Worm (Caenorhabditis elegans): ENCODE data around the gene aagr-2.

aagr-2 gene

DNA sequence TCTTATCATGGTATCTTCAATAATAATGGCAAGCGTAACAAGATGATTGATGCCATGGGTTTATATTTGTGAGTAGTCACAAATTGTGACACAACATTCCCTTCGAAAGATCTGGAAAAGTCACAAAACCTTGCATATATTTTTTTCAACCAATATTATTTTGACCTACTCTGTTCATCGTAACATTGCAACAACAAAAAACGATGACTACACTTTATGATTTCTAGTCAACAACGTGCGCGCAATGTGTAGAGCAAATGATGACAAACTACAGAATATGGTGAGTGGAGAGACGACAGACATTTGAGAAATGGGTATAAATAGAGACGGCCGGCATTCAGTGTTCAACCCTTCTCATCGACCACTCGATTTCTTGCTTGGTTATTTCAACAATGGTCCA is 43.3 kb downstream of the aagr-2 start, which contains the start of gene gst-7 (continued):
- TF ChIP-seq snpc-4 (GFP tag; optimal IDR thresholded peaks at IDR 0.05) (no peak), snpc-4 (tag; optimal IDR thresholded peaks at IDR 0.05) (no peak), B0019.2 (GFP tag; conservative IDR thresholded peaks at IDR 0.05) (no peak), sea-2 (GFP tag; IDR thresholded peaks at IDR 0.05) (no peak), F23B12.7 (tag; optimal IDR thresholded peaks at IDR 0.05; ENCODE audit: insufficient read depth) (no peak), lin-40 (tag; optimal IDR thresholded peaks at IDR 0.05) (peak; percentile 28), bed-2 (GFP tag; IDR thresholded peaks at IDR 0.05) (no peak), Y53F4B.3 (GFP tag; IDR thresholded peaks at IDR 0.05) (no peak), Y95B8A.8 (GFP tag; IDR thresholded peaks at IDR 0.05) (no peak), D2030.7 (GFP tag; IDR thresholded peaks at IDR 0.05) (peak; percentile 25; the same call in 1 of the 2 replicates), repo-1 (tag; optimal IDR thresholded peaks at IDR 0.05) (no peak), cebp-1 (GFP tag; IDR thresholded peaks at IDR 0.05) (no peak), cebp-1 (tag; optimal IDR thresholded peaks at IDR 0.05) (peak; percentile 1), madf-6 (GFP tag; IDR thresholded peaks at IDR 0.05) (peak; percentile 72), ztf-22 (GFP tag; optimal IDR thresholded peaks at IDR 0.05) (no peak), dpl-1 (GFP tag; optimal IDR thresholded peaks at IDR 0.05) (peak; percentile 48), nfya-2 (GFP tag; IDR thresholded peaks at IDR 0.05) (no peak), F33H1.4 (GFP tag; IDR thresholded peaks at IDR 0.05) (no peak)

DNA sequence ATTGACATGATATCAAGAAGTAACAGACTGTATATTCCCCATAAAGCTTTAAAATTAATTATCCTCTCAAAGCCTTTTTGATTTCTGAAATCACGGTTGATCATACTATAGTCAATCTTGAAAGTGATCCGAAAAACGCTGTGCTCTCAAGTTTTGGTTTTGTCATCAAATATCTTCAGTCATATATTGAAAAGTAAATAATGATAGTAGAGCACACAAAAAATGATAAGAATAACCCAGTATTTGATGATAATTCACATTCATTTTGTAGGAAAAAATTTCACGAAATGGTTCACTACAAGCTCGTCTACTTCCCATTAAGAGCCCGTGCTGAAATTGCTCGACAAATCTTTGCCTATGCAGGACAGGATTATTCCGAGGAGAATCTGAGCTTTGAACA is 45.4 kb downstream of the aagr-2 start, which contains the start of gene gst-6:
gst-6 (plus strand) TSS at position 263 of the 400 bp plus-strand sequence.
- TF ChIP-seq nhr-80 (tag; optimal IDR thresholded peaks at IDR 0.05) (peak; percentile 29), sptf-2 (GFP tag; optimal IDR thresholded peaks at IDR 0.05) (no peak), ceh-91 (GFP tag; IDR thresholded peaks at IDR 0.05) (no peak), tbx-9 (tag; optimal IDR thresholded peaks at IDR 0.05; ENCODE audit: borderline replicate concordance) (no peak), ztf-3 (GFP tag; optimal IDR thresholded peaks at IDR 0.05) (no peak), lir-1 (GFP tag; conservative IDR thresholded peaks at IDR 0.05) (no peak)

DNA sequence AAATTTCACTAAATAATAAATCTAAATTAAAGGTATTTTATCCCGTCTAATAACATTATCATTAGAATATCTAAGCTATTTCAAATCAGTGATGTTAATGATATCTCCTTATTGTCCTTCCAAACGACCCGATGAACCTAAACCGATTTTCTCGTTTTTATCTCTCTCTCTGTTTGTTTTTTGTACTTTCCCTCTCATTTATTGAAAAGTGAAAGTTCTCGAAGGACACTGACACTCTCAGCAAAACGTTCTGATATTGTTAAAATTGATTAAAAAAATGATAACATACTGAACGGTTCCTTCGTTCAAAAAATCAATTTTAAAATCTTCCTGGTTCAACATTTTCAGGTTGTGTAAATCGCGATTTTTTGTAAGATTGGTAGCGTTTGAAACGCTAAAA is 49.0 kb downstream of the aagr-2 start, which contains the start of gene F11G11.13:
F11G11.13 (minus strand) TSS at position 89 of the 400 bp plus-strand sequence.
- no peak for TF ChIP-seq F37B4.10 (GFP tag; IDR thresholded peaks at IDR 0.05)
- peak; percentile 16 for TF ChIP-seq lin-40 (tag; optimal IDR thresholded peaks at IDR 0.05)
- TF ChIP-seq dox-1 (GFP tag; IDR thresholded peaks at IDR 0.05): no peak

DNA sequence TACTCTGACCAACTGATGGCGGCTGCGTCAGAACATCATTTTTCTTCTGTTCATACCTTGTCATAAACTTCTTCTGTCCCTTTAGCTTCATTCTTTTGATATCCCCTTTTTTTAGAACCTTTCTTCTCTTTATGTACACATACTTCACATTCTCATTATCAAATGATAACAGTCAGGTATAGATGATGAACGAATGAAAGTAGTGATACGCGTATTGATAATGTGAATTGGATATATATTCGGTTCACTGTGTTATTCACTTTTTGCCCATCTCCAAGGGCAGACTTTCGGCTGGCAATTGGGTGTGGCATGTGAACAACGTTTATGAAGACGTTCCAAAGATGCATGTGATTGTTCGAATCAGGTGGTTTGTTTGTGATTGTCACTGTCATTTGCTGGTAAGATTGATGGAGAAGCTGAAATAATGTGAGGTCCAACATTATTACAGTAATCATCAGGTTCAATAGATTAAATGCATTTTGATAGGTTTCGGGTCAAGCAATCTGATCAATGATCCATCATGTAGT is 50.6 kb downstream of the aagr-2 start, which contains the start of gene F11G11.15:
F11G11.15 (plus strand) TSS at position 511 of the 527 bp plus-strand sequence.
- TF ChIP-seq egl-44 (GFP tag; IDR thresholded peaks at IDR 0.05) (no peak), F10E7.11 (tag; optimal IDR thresholded peaks at IDR 0.05) (no peak), hsf-1 (GFP tag; IDR thresholded peaks at IDR 0.05) (no peak), ztf-26 (tag; optimal IDR thresholded peaks at IDR 0.05) (peak; percentile 39)

DNA sequence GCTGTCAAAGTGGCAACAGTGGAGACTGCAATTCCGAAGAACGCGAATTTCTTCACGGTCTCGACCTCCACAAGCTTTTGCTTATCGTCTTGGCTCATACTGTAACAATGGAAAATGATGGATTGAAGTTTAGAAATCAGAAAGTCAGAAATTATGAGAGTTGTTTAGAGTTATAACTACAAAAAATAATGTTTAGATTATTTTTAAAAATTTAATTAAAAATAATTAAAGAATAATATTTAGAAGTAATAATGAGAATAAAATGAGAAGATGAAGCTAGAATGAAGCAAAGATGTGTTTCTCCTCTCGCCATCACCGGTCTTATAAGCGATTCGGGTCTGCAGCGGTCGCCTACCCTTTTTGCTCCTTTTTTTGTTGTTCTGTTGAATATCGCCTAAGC is 52.0 kb downstream of the aagr-2 start, which contains the start of gene col-73:
col-73 (minus strand) TSS at position 101 of the 400 bp plus-strand sequence.
- no peak for TF ChIP-seq ceh-79 (tag; optimal IDR thresholded peaks at IDR 0.05)
- TF ChIP-seq ZK185.1 (tag; optimal IDR thresholded peaks at IDR 0.05; ENCODE audit: poor library complexity, severe bottlenecking): no peak
- no peak for TF ChIP-seq ets-4 (GFP tag; optimal IDR thresholded peaks at IDR 0.05)
- no peak for TF ChIP-seq F39B2.1 (GFP tag; IDR thresholded peaks at IDR 0.05)
- TF ChIP-seq tbx-9 (tag; optimal IDR thresholded peaks at IDR 0.05; ENCODE audit: borderline replicate concordance): no peak
- TF ChIP-seq lir-1 (GFP tag; conservative IDR thresholded peaks at IDR 0.05): no peak
- no peak for TF ChIP-seq F37B4.10 (GFP tag; IDR thresholded peaks at IDR 0.05)
- no peak for TF ChIP-seq B0261.1 (tag; optimal IDR thresholded peaks at IDR 0.05)
- TF ChIP-seq attf-3 (GFP tag; conservative IDR thresholded peaks at IDR 0.05): no peak

Data from whole organism, young adult.